Worm (Caenorhabditis elegans): Measurements from ENCODE around the gene R12C12.7.

DNA sequence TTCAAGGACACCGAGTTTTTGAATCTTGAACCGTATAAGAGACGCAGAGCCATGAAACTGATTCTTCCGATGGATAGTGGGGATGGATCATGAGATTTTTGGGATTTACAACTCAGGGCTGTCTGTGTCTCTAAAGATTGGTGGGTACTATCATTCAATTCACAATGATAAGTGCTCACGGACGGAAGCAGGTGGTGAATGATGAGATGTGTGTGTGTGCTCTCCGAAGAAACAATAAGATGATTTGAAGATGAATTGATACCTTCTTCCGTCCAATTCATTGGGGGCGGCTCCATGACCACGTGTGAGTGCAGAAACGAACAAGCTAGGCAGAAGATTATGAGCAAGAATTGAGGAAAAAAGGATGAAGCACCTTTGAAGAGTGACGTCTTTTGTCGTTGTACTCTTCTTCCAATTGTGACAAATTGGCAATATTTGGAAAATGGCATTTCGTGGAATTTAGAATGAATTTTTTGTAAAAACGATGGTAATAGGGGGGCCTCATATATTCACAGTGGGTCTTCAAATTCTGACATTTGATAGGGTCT lies 27.1 kb downstream of the R12C12.7 start:
- TF ChIP-seq tbx-37 (GFP tag; conservative IDR thresholded peaks at IDR 0.05): no peak
- no peak for TF ChIP-seq F13C5.2 (tag; optimal IDR thresholded peaks at IDR 0.05)
- no peak for TF ChIP-seq ama-1 (optimal IDR thresholded peaks at IDR 0.05)
- TF ChIP-seq pes-1 (GFP tag; IDR thresholded peaks at IDR 0.05): no peak
- TF ChIP-seq scrt-1 (GFP tag; IDR thresholded peaks at IDR 0.05): no peak
- no peak for TF ChIP-seq tra-4 (tag; optimal IDR thresholded peaks at IDR 0.05)
- TF ChIP-seq ets-7 (tag; optimal IDR thresholded peaks at IDR 0.05): no peak
- TF ChIP-seq tbx-11 (GFP tag; IDR thresholded peaks at IDR 0.05): no peak
- TF ChIP-seq flt-1 (GFP tag; IDR thresholded peaks at IDR 0.05): no peak
- TF ChIP-seq sea-1 (GFP tag; conservative IDR thresholded peaks at IDR 0.05): no peak
